Fruit fly (Drosophila melanogaster) whole organism, embryonic: ENCODE results near the gene galla-2.

Source experiments
- Antp ChIP-seq: fragments of 200-800 bp; sonication (Bioruptor generic); optimal IDR thresholded peaks from 3 replicates; lab custom pipeline; 2016; ENCODE audit warnings: missing biosample characterization, missing genetic modification characterization
- BEAF-32 ChIP-seq: fragments of 200-800 bp; sonication (Bioruptor generic); optimal IDR thresholded peaks from 3 replicates; lab custom pipeline; 2017; ENCODE audit warnings: missing biosample characterization, missing genetic modification characterization, mild to moderate bottlenecking, moderate library complexity, missing genetic modification reagents
- CG10209 ChIP-seq: fragments of 200-800 bp; sonication (Bioruptor generic); optimal IDR thresholded peaks from 3 replicates; lab custom pipeline; 2017; ENCODE audit warnings: missing biosample characterization, mild to moderate bottlenecking, missing genetic modification characterization, missing genetic modification reagents
- CG10543 ChIP-seq: fragments of 200-800 bp; sonication (Bioruptor generic); optimal IDR thresholded peaks from 3 replicates; lab custom pipeline; 2017; ENCODE audit warnings: missing biosample characterization, mild to moderate bottlenecking, missing genetic modification characterization, moderate library complexity
- CG10565 ChIP-seq: fragments of 200-800 bp; sonication (Bioruptor generic); optimal IDR thresholded peaks from 3 replicates; lab custom pipeline; 2016; ENCODE audit warnings: missing biosample characterization, mild to moderate bottlenecking, missing genetic modification characterization
- CG11093 ChIP-seq: fragments of 200-800 bp; sonication (Bioruptor generic); IDR thresholded peaks from 3 replicates; pipeline ENCODE4 v1.3.6; 2022; ENCODE audit warnings: missing biosample characterization, missing genetic modification characterization
- CG11504 ChIP-seq: fragments of 200-800 bp; sonication (Bioruptor generic); optimal IDR thresholded peaks from 3 replicates; lab custom pipeline; 2019; ENCODE audit warnings: missing biosample characterization, mild to moderate bottlenecking, missing genetic modification characterization, moderate library complexity
- CG12769 ChIP-seq: fragments of 200-800 bp; sonication (Bioruptor generic); optimal IDR thresholded peaks from 2 replicates; lab custom pipeline; 2019; ENCODE audit warnings: missing biosample characterization, mild to moderate bottlenecking, missing genetic modification characterization, moderate library complexity
- CG15479 ChIP-seq: fragments of 200-800 bp; sonication (Bioruptor generic); optimal IDR thresholded peaks from 3 replicates; lab custom pipeline; 2019; ENCODE audit warnings: missing biosample characterization, mild to moderate bottlenecking, missing genetic modification characterization, moderate library complexity
- CG1647 ChIP-seq: fragments of 200-800 bp; sonication (Bioruptor generic); optimal IDR thresholded peaks from 3 replicates; lab custom pipeline; 2016; ENCODE audit warnings: missing biosample characterization, missing genetic modification characterization
- CG17829 ChIP-seq: fragments of 200-800 bp; optimal IDR thresholded peaks from 2 replicates; lab custom pipeline; 2019; ENCODE audit warnings: missing biosample characterization, mild to moderate bottlenecking, missing genetic modification characterization, moderate library complexity
- CG2199 ChIP-seq: fragments of 200-800 bp; sonication (Bioruptor generic); IDR thresholded peaks from 3 replicates; pipeline ENCODE4 v1.3.6; 2022; ENCODE audit warnings: missing biosample characterization, missing genetic modification characterization
- CG2202 ChIP-seq: fragments of 200-800 bp; sonication (Bioruptor generic); optimal IDR thresholded peaks from 2 replicates; lab custom pipeline; 2018; ENCODE audit warnings: missing biosample characterization, mild to moderate bottlenecking, missing genetic modification characterization
- CG31224 ChIP-seq: fragments of 200-800 bp; sonication (Bioruptor generic); IDR thresholded peaks from 2 replicates; pipeline ENCODE4 v1.3.6; 2022; ENCODE audit warnings: missing biosample characterization, missing genetic modification characterization
- CG3726 ChIP-seq: fragments of 200-800 bp; sonication (Bioruptor generic); IDR thresholded peaks from 3 replicates; pipeline ENCODE4, ENCODE4 v1.3.6; 2022; ENCODE audit warnings: missing biosample characterization, missing genetic modification characterization
- CG3847 ChIP-seq: fragments of 200-800 bp; sonication (Bioruptor generic); IDR thresholded peaks from 2 replicates; pipeline ENCODE4 v1.3.6; 2022; ENCODE audit warnings: missing biosample characterization, missing genetic modification characterization
- CG6791 ChIP-seq: fragments of 200-800 bp; sonication (Bioruptor generic); IDR thresholded peaks from 3 replicates; pipeline ENCODE4 v1.3.6; 2022; ENCODE audit warnings: missing biosample characterization, missing genetic modification characterization; ENCODE audit not compliant: partially characterized antibody
- CG7928 ChIP-seq: fragments of 200-800 bp; sonication (Bioruptor generic); optimal IDR thresholded peaks from 2 replicates; lab custom pipeline; 2017; ENCODE audit warnings: missing biosample characterization, mild to moderate bottlenecking, missing genetic modification characterization
- CG8089 ChIP-seq: fragments of 200-800 bp; sonication (Bioruptor generic); optimal IDR thresholded peaks from 3 replicates; lab custom pipeline; 2016; ENCODE audit warnings: missing biosample characterization, missing genetic modification characterization
- CG8388 ChIP-seq: fragments of 200-800 bp; sonication (Bioruptor generic); optimal IDR thresholded peaks from 2 replicates; lab custom pipeline; 2019; ENCODE audit warnings: missing biosample characterization, mild to moderate bottlenecking, missing genetic modification characterization, moderate library complexity
- CG9876 ChIP-seq: fragments of 200-800 bp; sonication (Bioruptor generic); optimal IDR thresholded peaks from 2 replicates; lab custom pipeline; 2016; ENCODE audit warnings: missing biosample characterization, missing genetic modification characterization
- Camta ChIP-seq: fragments of 200-800 bp; sonication (Bioruptor generic); optimal IDR thresholded peaks from 2 replicates; lab custom pipeline; 2016; ENCODE audit warnings: missing biosample characterization, missing genetic modification characterization
- Dad ChIP-seq: fragments of 200-800 bp; sonication (Bioruptor generic); optimal IDR thresholded peaks from 3 replicates; lab custom pipeline; 2016; ENCODE audit warnings: missing biosample characterization, missing genetic modification characterization
- ERR ChIP-seq: fragments of 200-800 bp; sonication (Bioruptor generic); optimal IDR thresholded peaks from 2 replicates; lab custom pipeline; 2016; ENCODE audit warnings: missing biosample characterization, missing genetic modification characterization
- GATAe ChIP-seq: fragments of 200-800 bp; sonication (Bioruptor generic); conservative IDR thresholded peaks from 2 replicates; pipeline ENCODE4 v1.3.6; 2022; ENCODE audit warnings: missing biosample characterization, missing genetic modification characterization
- Gsc ChIP-seq: fragments of 200-800 bp; sonication (Bioruptor generic); IDR thresholded peaks from 2 replicates; pipeline ENCODE4 v1.3.6; 2022; ENCODE audit warnings: missing biosample characterization, missing genetic modification characterization
- Kr ChIP-seq: fragments of 200-800 bp; sonication (Bioruptor generic); optimal IDR thresholded peaks from 2 replicates; lab custom pipeline; 2017; ENCODE audit warnings: missing biosample characterization, mild to moderate bottlenecking, missing genetic modification characterization
- Lpt ChIP-seq: fragments of >200 bp; optimal IDR thresholded peaks from 2 replicates; lab custom pipeline; 2018; ENCODE audit warnings: missing biosample characterization, missing genetic modification characterization
- NK7.1 ChIP-seq: fragments of 200-800 bp; sonication (Bioruptor generic); optimal IDR thresholded peaks from 3 replicates; lab custom pipeline; 2016; ENCODE audit warnings: missing biosample characterization, missing genetic modification characterization
- Opbp ChIP-seq: fragments of 200-800 bp; sonication (Bioruptor generic); IDR thresholded peaks from 3 replicates; pipeline ENCODE4 v1.3.6; 2022; ENCODE audit warnings: missing biosample characterization, missing genetic modification characterization; ENCODE audit not compliant: partially characterized antibody
- Usf ChIP-seq: fragments of 200-800 bp; sonication (Bioruptor generic); optimal IDR thresholded peaks from 2 replicates; lab custom pipeline; 2017; ENCODE audit warnings: missing genotype, missing biosample characterization, missing genetic modification characterization
- ase ChIP-seq: fragments of 200-800 bp; sonication (Bioruptor generic); IDR thresholded peaks from 3 replicates; pipeline ENCODE4 v1.3.6; 2022; ENCODE audit warnings: missing biosample characterization, missing genetic modification characterization
- bigmax ChIP-seq: fragments of 200-800 bp; sonication (Bioruptor generic); optimal IDR thresholded peaks from 2 replicates; lab custom pipeline; 2018; ENCODE audit warnings: missing biosample characterization, mild to moderate bottlenecking, missing genetic modification characterization
- caup ChIP-seq: fragments of 200-800 bp; sonication (Bioruptor generic); optimal IDR thresholded peaks from 3 replicates; lab custom pipeline; 2017; ENCODE audit warnings: missing biosample characterization, mild to moderate bottlenecking, missing genetic modification characterization, moderate library complexity; ENCODE audit not compliant: severe bottlenecking
- chinmo ChIP-seq: fragments of 200-800 bp; sonication (Bioruptor generic); IDR thresholded peaks from 4 replicates; pipeline ENCODE4 v1.3.6; 2022; ENCODE audit warnings: missing biosample characterization, missing genetic modification characterization; ENCODE audit not compliant: partially characterized antibody
- crc ChIP-seq: fragments of 200-800 bp; sonication (Bioruptor generic); optimal IDR thresholded peaks from 2 replicates; lab custom pipeline; 2016; ENCODE audit warnings: missing biosample characterization, missing genetic modification characterization
- crol ChIP-seq: fragments of 200-800 bp; sonication (Bioruptor generic); IDR thresholded peaks from 2 replicates; pipeline ENCODE4 v1.3.6; 2022; ENCODE audit warnings: missing biosample characterization, missing genetic modification characterization
- crp ChIP-seq, 2 experiments: fragments of 200-800 bp; sonication (Bioruptor generic); optimal IDR thresholded peaks; 2 replicates in 1 of 2; 3 replicates in 1 of 2; lab custom pipeline; 2017; ENCODE audit warnings: missing biosample characterization in 2 of 2, missing genetic modification characterization in 2 of 2, mild to moderate bottlenecking in 1 of 2, moderate library complexity in 1 of 2
- ftz-f1 ChIP-seq: fragments of 200-800 bp; sonication (Bioruptor generic); optimal IDR thresholded peaks from 2 replicates; lab custom pipeline; 2016; ENCODE audit warnings: missing biosample characterization, missing genetic modification characterization
- gfzf ChIP-seq: fragments of 200-800 bp; sonication (Bioruptor generic); optimal IDR thresholded peaks from 2 replicates; lab custom pipeline; 2016; ENCODE audit warnings: missing biosample characterization, mild to moderate bottlenecking, missing genetic modification characterization, moderate library complexity
- gro ChIP-seq: fragments of 200-800 bp; sonication (Bioruptor generic); optimal IDR thresholded peaks from 2 replicates; lab custom pipeline; 2016; ENCODE audit warnings: missing biosample characterization, missing genetic modification characterization
- ind ChIP-seq: fragments of 200-800 bp; sonication (Bioruptor generic); optimal IDR thresholded peaks from 3 replicates; lab custom pipeline; 2016; ENCODE audit warnings: missing biosample characterization, missing genetic modification characterization
- insv ChIP-seq, 2 experiments: fragments of 200-800 bp; sonication (Bioruptor generic); optimal IDR thresholded peaks; 3 replicates each; lab custom pipeline; 2016 to 2018; ENCODE audit warnings: missing biosample characterization in 2 of 2, missing genetic modification characterization in 2 of 2
- knrl ChIP-seq: fragments of 200-800 bp; sonication (Bioruptor generic); IDR thresholded peaks from 3 replicates; pipeline ENCODE4 v1.3.6; 2022; ENCODE audit warnings: missing biosample characterization, missing genetic modification characterization; ENCODE audit not compliant: partially characterized antibody
- otp ChIP-seq: fragments of 200-800 bp; sonication (Bioruptor generic); IDR thresholded peaks from 3 replicates; pipeline ENCODE4, ENCODE4 v1.3.6; 2022; ENCODE audit warnings: missing biosample characterization, missing genetic modification characterization
- psq ChIP-seq: fragments of 200-800 bp; sonication (Bioruptor generic); optimal IDR thresholded peaks from 2 replicates; lab custom pipeline; 2017; ENCODE audit warnings: missing biosample characterization, missing genetic modification characterization
- ssp ChIP-seq: fragments of 200-800 bp; sonication (Bioruptor generic); IDR thresholded peaks from 2 replicates; pipeline ENCODE4 v1.3.6; 2022; ENCODE audit warnings: missing biosample characterization, missing genetic modification characterization
- stwl ChIP-seq: fragments of 200-800 bp; sonication (Bioruptor generic); optimal IDR thresholded peaks from 3 replicates; lab custom pipeline; 2018; ENCODE audit warnings: missing biosample characterization, mild to moderate bottlenecking, missing genetic modification characterization, moderate library complexity
- tgo ChIP-seq: fragments of 200-800 bp; sonication (Bioruptor generic); IDR thresholded peaks from 3 replicates; pipeline ENCODE4 v1.3.6; 2022; ENCODE audit warnings: missing biosample characterization, missing genetic modification characterization
- vvl ChIP-seq: fragments of 200-800 bp; sonication (Bioruptor generic); IDR thresholded peaks from 2 replicates; pipeline ENCODE4 v1.3.6; 2022; ENCODE audit warnings: missing biosample characterization, missing genetic modification characterization

galla-2 gene

dm6 chr3L:10856534-10857030 is 26.1 kb upstream of the galla-2 start (continued):
- TF ChIP-seq CG9876 (peak; percentile 0), insv (GFP tag; optimal IDR thresholded peaks at IDR 0.05; lab: Kevin White, UChicago) (no peak), tgo (GFP tag; lab: Robert Waterston, UW) (no peak; the same call in 2 of the 3 replicates), gro (GFP tag; lab: Kevin White, UChicago) (peak; percentile 94), vvl (GFP tag; lab: Robert Waterston, UW) (peak; percentile 88), CG12769 (tag; lab: Kevin White, UChicago) (peak; percentile 85), CG1647 (GFP tag; lab: Kevin White, UChicago) (no peak), CG8388 (peak; percentile 7), CG6791 (GFP tag; lab: Robert Waterston, UW) (peak; percentile 17; the same call in 1 of the 3 replicates), caup (GFP tag; lab: Kevin White, UChicago) (peak; percentile 53), GATAe (GFP tag; lab: Robert Waterston, UW) (peak; percentile 39; the same call in 1 of the 2 replicates), Gsc (GFP tag; lab: Robert Waterston, UW) (no peak), ind (no peak), CG3726 (no peak), CG10209 (GFP tag; lab: Kevin White, UChicago) (no peak), bigmax (no peak), crc (GFP tag; lab: Kevin White, UChicago) (no peak), chinmo (GFP tag; lab: Robert Waterston, UW) (peak; percentile 95), CG11093 (GFP tag; lab: Robert Waterston, UW) (no peak), CG31224 (GFP tag; lab: Robert Waterston, UW) (no peak), BEAF-32 (GFP tag; lab: Kevin White, UChicago) (peak; percentile 2), CG10565 (GFP tag; lab: Kevin White, UChicago) (no peak), CG10543 (GFP tag; lab: Kevin White, UChicago) (peak; percentile 88), otp (GFP tag; lab: Robert Waterston, UW) (0 out of 3 replicates have a peak, but pooled peaks have one; percentile 60), CG2199 (GFP tag; lab: Robert Waterston, UW) (peak; percentile 99), crol (GFP tag; lab: Robert Waterston, UW) (peak; percentile 91), ftz-f1 (GFP tag; lab: Kevin White, UChicago) (peak; percentile 68), Usf (GFP tag; lab: Kevin White, UChicago) (no peak), NK7.1 (GFP tag; lab: Kevin White, UChicago) (no peak), CG8089 (GFP tag; lab: Kevin White, UChicago) (peak; percentile 27), CG15479 (GFP tag; lab: Kevin White, UChicago) (peak; percentile 88), Kr (GFP tag; lab: Kevin White, UChicago) (no peak), CG11504 (tag; lab: Kevin White, UChicago) (peak; percentile 75), Opbp (GFP tag; lab: Robert Waterston, UW) (peak; percentile 51; the same call in 1 of the 3 replicates), psq (peak; percentile 7), Antp (GFP tag; lab: Kevin White, UChicago) (no peak), Lpt (GFP tag; lab: Kevin White, UChicago) (no peak), ase (GFP tag; lab: Robert Waterston, UW) (no peak), Dad (peak; percentile 19)

dm6 chr3L:10857515-10858023 is 25.1 kb upstream of the galla-2 start:
- TF ChIP-seq knrl: peak; percentile 42; the same call in 1 of the 3 replicates
- TF ChIP-seq ERR (GFP tag; lab: Kevin White, UChicago): peak; percentile 11
- no peak for TF ChIP-seq gfzf (GFP tag; lab: Kevin White, UChicago)
- TF ChIP-seq stwl (tag; lab: Kevin White, UChicago): no peak
- peak; percentile 41; the same call in 1 of the 2 replicates for TF ChIP-seq CG3847 (GFP tag; lab: Robert Waterston, UW)
- TF ChIP-seq CG2202: no peak
- TF ChIP-seq CG7928 (GFP tag; lab: Kevin White, UChicago): no peak
- peak; percentile 70 for TF ChIP-seq CG17829
- TF ChIP-seq crp (GFP tag; optimal IDR thresholded peaks at IDR 0.05; lab: Kevin White, UChicago): peak in 1 of 2 experiments; percentile 8
- peak; percentile 6 for TF ChIP-seq Camta (GFP tag; lab: Kevin White, UChicago)
- TF ChIP-seq caup (GFP tag; lab: Kevin White, UChicago): peak; percentile 67
- TF ChIP-seq ssp (GFP tag; lab: Robert Waterston, UW): no peak
